Worm (Caenorhabditis elegans) whole organism, young adult: ENCODE data around the gene Y38C1BA.1.

Source experiments
- B0336.3 ChIP-seq: fragments of 200-800 bp; sonication (Bioruptor generic); IDR thresholded peaks from 2 replicates; pipeline ENCODE4 v1.3.6; 2022; ENCODE audit warnings: missing genetic modification characterization, missing compliant biosample characterization
- D2030.7 ChIP-seq: fragments of 200-800 bp; sonication (Bioruptor generic); IDR thresholded peaks from 2 replicates; pipeline ENCODE4 v1.3.6; 2022; ENCODE audit warnings: missing genetic modification reagents, missing genetic modification characterization, missing compliant biosample characterization
- F10E7.11 ChIP-seq: sonication (generic microtip); optimal IDR thresholded peaks from 2 replicates; lab custom pipeline; 2017; ENCODE audit warnings: mild to moderate bottlenecking, missing genetic modification characterization, moderate library complexity, missing compliant biosample characterization
- F33H1.4 ChIP-seq: fragments of 200-800 bp; sonication (Bioruptor generic); IDR thresholded peaks from 2 replicates; pipeline ENCODE4 v1.3.6; 2022; ENCODE audit warnings: missing genetic modification reagents, missing genetic modification characterization, missing compliant biosample characterization
- Y79H2A.3 ChIP-seq: fragments of 200-800 bp; sonication (Bioruptor generic); conservative IDR thresholded peaks from 2 replicates; pipeline ENCODE4 v1.3.6; 2022; ENCODE audit warnings: missing genetic modification reagents, missing genetic modification characterization, missing compliant biosample characterization
- Y95B8A.8 ChIP-seq: fragments of 200-800 bp; sonication (Bioruptor generic); IDR thresholded peaks from 2 replicates; pipeline ENCODE4 v1.3.6; 2022; ENCODE audit warnings: missing genetic modification reagents, missing genetic modification characterization, missing compliant biosample characterization
- ama-1 ChIP-seq, 3 experiments: fragments of 150-350 bp in 1 of 3; sonication (generic microtip) in 2 of 3; optimal IDR thresholded peaks; 2 replicates each; lab custom pipeline; 2014 to 2018; ENCODE audit warnings: missing biosample characterization in 2 of 3, missing genetic modification characterization in 2 of 3, missing genetic modification reagents in 2 of 3
- attf-5 ChIP-seq: fragments of 200-800 bp; sonication (Bioruptor generic); optimal IDR thresholded peaks from 2 replicates; lab custom pipeline; 2018; ENCODE audit warnings: mild to moderate bottlenecking, missing genetic modification characterization, missing compliant biosample characterization
- cebp-1 ChIP-seq, 2 experiments: fragments of 200-800 bp in 1 of 2; sonication (Bioruptor generic) in 1 of 2; sonication (generic microtip) in 1 of 2; IDR thresholded peaks in 1 of 2; optimal IDR thresholded peaks in 1 of 2; 2 replicates each; pipeline versions ENCODE4 v1.3.6 to Lab custom; 2017 to 2022; ENCODE audit warnings: missing compliant biosample characterization in 2 of 2, missing genetic modification characterization in 2 of 2, mild to moderate bottlenecking in 1 of 2, missing genetic modification reagents in 1 of 2, moderate library complexity in 1 of 2
- ceh-91 ChIP-seq: fragments of 200-800 bp; sonication (Bioruptor generic); IDR thresholded peaks from 2 replicates; pipeline ENCODE4 v1.3.6; 2022; ENCODE audit warnings: missing genetic modification reagents, missing genetic modification characterization, missing compliant biosample characterization
- chd-7 ChIP-seq: sonication (generic microtip); optimal IDR thresholded peaks from 2 replicates; lab custom pipeline; 2016; ENCODE audit warnings: mild to moderate bottlenecking, missing genetic modification characterization, moderate library complexity, missing compliant biosample characterization
- dox-1 ChIP-seq: fragments of 200-800 bp; sonication (Bioruptor generic); IDR thresholded peaks from 2 replicates; pipeline ENCODE4 v1.3.6; 2022; ENCODE audit warnings: missing genetic modification reagents, missing genetic modification characterization, missing compliant biosample characterization
- dpl-1 ChIP-seq: fragments of 150-350 bp; optimal IDR thresholded peaks from 2 replicates; lab custom pipeline; 2014; ENCODE audit warnings: missing biosample characterization, missing genetic modification reagents, missing genetic modification characterization
- egrh-3 ChIP-seq: fragments of 200-800 bp; sonication (Bioruptor generic); IDR thresholded peaks from 2 replicates; pipeline ENCODE4 v1.3.6; 2022; ENCODE audit warnings: missing genetic modification reagents, missing genetic modification characterization, missing compliant biosample characterization
- ets-4 ChIP-seq: fragments of 200-800 bp; sonication (Bioruptor generic); optimal IDR thresholded peaks from 2 replicates; lab custom pipeline; 2018; ENCODE audit warnings: mild to moderate bottlenecking, missing genetic modification characterization, missing compliant biosample characterization
- fkh-3 ChIP-seq: sonication (generic microtip); optimal IDR thresholded peaks from 2 replicates; lab custom pipeline; 2016; ENCODE audit warnings: mild to moderate bottlenecking, missing genetic modification characterization, missing compliant biosample characterization
- hlh-12 ChIP-seq: sonication (generic microtip); optimal IDR thresholded peaks from 2 replicates; lab custom pipeline; 2016; ENCODE audit warnings: missing genetic modification characterization, missing compliant biosample characterization
- hmg-1.2 ChIP-seq: fragments of 200-800 bp; sonication (Bioruptor generic); IDR thresholded peaks from 2 replicates; pipeline ENCODE4 v1.3.6; 2022; ENCODE audit warnings: missing genetic modification reagents, missing genetic modification characterization, missing compliant biosample characterization
- hmg-20 ChIP-seq: fragments of 200-800 bp; sonication (Bioruptor generic); IDR thresholded peaks from 2 replicates; pipeline ENCODE4 v1.3.6; 2022; ENCODE audit warnings: missing genetic modification reagents, missing genetic modification characterization, missing compliant biosample characterization
- let-526 ChIP-seq: fragments of 200-800 bp; sonication (Bioruptor generic); IDR thresholded peaks from 2 replicates; pipeline ENCODE4 v1.3.6; 2022; ENCODE audit warnings: missing genetic modification reagents, missing genetic modification characterization, missing compliant biosample characterization
- lsl-1 ChIP-seq: fragments of 200-800 bp; sonication (Bioruptor generic); optimal IDR thresholded peaks from 2 replicates; lab custom pipeline; 2018; ENCODE audit warnings: mild to moderate bottlenecking, missing genetic modification characterization, moderate library complexity, missing compliant biosample characterization
- madf-3 ChIP-seq: fragments of 200-800 bp; sonication (Bioruptor generic); IDR thresholded peaks from 2 replicates; pipeline ENCODE4 v1.3.6; 2022; ENCODE audit warnings: missing genetic modification reagents, missing genetic modification characterization, missing compliant biosample characterization
- nhr-179 ChIP-seq: sonication (generic microtip); optimal IDR thresholded peaks from 2 replicates; lab custom pipeline; 2016; ENCODE audit warnings: mild to moderate bottlenecking, missing genetic modification characterization, missing compliant biosample characterization
- nhr-80 ChIP-seq: sonication (generic microtip); optimal IDR thresholded peaks from 2 replicates; lab custom pipeline; 2016; ENCODE audit warnings: missing genetic modification characterization, missing compliant biosample characterization
- nhr-90 ChIP-seq: sonication (generic microtip); optimal IDR thresholded peaks from 2 replicates; lab custom pipeline; 2016; ENCODE audit warnings: missing genotype, mild to moderate bottlenecking, missing genetic modification characterization, missing compliant biosample characterization
- pha-4 ChIP-seq: fragments of 150-350 bp; sonication (generic microtip); optimal IDR thresholded peaks from 2 replicates; lab custom pipeline; 2014; ENCODE audit warnings: missing biosample characterization, missing genetic modification reagents, missing genetic modification characterization
- rcor-1 ChIP-seq: fragments of 200-800 bp; sonication (Bioruptor generic); IDR thresholded peaks from 2 replicates; pipeline ENCODE4 v1.3.6; 2022; ENCODE audit warnings: missing genetic modification reagents, missing genetic modification characterization, missing compliant biosample characterization
- rpc-1 ChIP-seq, 2 experiments: fragments of 150-350 bp in 1 of 2; sonication (generic microtip) in 1 of 2; optimal IDR thresholded peaks; 2 replicates each; lab custom pipeline; 2014 to 2018; ENCODE audit warnings: missing biosample characterization in 1 of 2, missing genetic modification characterization in 1 of 2, missing genetic modification reagents in 1 of 2, missing genotype in 1 of 2
- sdz-38 ChIP-seq: sonication (generic microtip); optimal IDR thresholded peaks from 2 replicates; lab custom pipeline; 2016; ENCODE audit warnings: missing genotype, missing genetic modification characterization, missing compliant biosample characterization
- snpc-1.3 ChIP-seq: sonication (generic microtip); optimal IDR thresholded peaks from 2 replicates; lab custom pipeline; 2017; ENCODE audit warnings: missing genetic modification characterization, mild to moderate bottlenecking, missing compliant biosample characterization, antibody characterized with exemption, moderate library complexity, missing genotype, missing genetic modification reagents; ENCODE audit not compliant: insufficient read depth
- snpc-4 ChIP-seq, 5 experiments: fragments of 150-350 bp in 1 of 5; sonication (generic microtip) in 4 of 5; optimal IDR thresholded peaks; 2 replicates each; lab custom pipeline; 2014 to 2018; ENCODE audit warnings: missing genetic modification characterization in 5 of 5, missing biosample characterization in 3 of 5, antibody characterized with exemption in 2 of 5, mild to moderate bottlenecking in 2 of 5, missing compliant biosample characterization in 2 of 5, missing genotype in 2 of 5, moderate library complexity in 2 of 5, missing genetic modification reagents in 1 of 5
- zfh-2 ChIP-seq: fragments of 200-800 bp; sonication (Bioruptor generic); conservative IDR thresholded peaks from 2 replicates; pipeline ENCODE4 v1.3.6; 2022; ENCODE audit warnings: missing genetic modification reagents, missing genetic modification characterization, missing compliant biosample characterization
- zim-3 ChIP-seq: sonication (generic microtip); optimal IDR thresholded peaks from 2 replicates; lab custom pipeline; 2017; ENCODE audit warnings: mild to moderate bottlenecking, missing genetic modification characterization, moderate library complexity, missing compliant biosample characterization
- ztf-18 ChIP-seq: sonication (generic microtip); optimal IDR thresholded peaks from 2 replicates; lab custom pipeline; 2016; ENCODE audit warnings: missing genotype, mild to moderate bottlenecking, missing genetic modification characterization, missing compliant biosample characterization
- ztf-28 ChIP-seq: fragments of 200-800 bp; sonication (Bioruptor generic); IDR thresholded peaks from 2 replicates; pipeline ENCODE4 v1.3.6; 2022; ENCODE audit warnings: missing genetic modification reagents, missing genetic modification characterization, missing compliant biosample characterization
- ztf-6 ChIP-seq: fragments of 200-800 bp; sonication (Bioruptor generic); IDR thresholded peaks from 2 replicates; pipeline ENCODE4 v1.3.6; 2022; ENCODE audit warnings: missing genetic modification reagents, missing genetic modification characterization, missing compliant biosample characterization

Gene Y38C1BA.1

ce11 chrIV:1803882-1804281 is at the start of gene Y38C1BA.1:
TSS of gene Y38C1BA.1 (minus strand) at chrIV:1803982.
- TF ChIP-seq zfh-2 (GFP tag; lab: Robert Waterston, UW) (no peak), nhr-179 (tag; lab: Kevin White, UChicago) (no peak), rpc-1 (optimal IDR thresholded peaks at IDR 0.05; lab: Kevin White, UChicago) (no peak), rpc-1 (tag; optimal IDR thresholded peaks at IDR 0.05; lab: Kevin White, UChicago) (no peak), ztf-28 (GFP tag; lab: Robert Waterston, UW) (no peak), dpl-1 (GFP tag; lab: Kevin White, UChicago) (no peak), ztf-18 (tag; lab: Kevin White, UChicago) (no peak), cebp-1 (GFP tag; IDR thresholded peaks at IDR 0.05; lab: Robert Waterston, UW) (no peak), cebp-1 (tag; optimal IDR thresholded peaks at IDR 0.05; lab: Kevin White, UChicago) (no peak), snpc-1.3 (tag; lab: Kevin White, UChicago) (no peak), let-526 (GFP tag; lab: Robert Waterston, UW) (no peak)

ce11 chrIV:1847912-1848311 is 44.1 kb upstream of the Y38C1BA.1 start, which contains the start of gene egl-4:
TSS of gene egl-4 (plus strand) at chrIV:1848071.
- TF ChIP-seq egrh-3 (GFP tag; lab: Robert Waterston, UW) = peak; percentile 66; the same call in 1 of the 2 replicates
- TF ChIP-seq lsl-1 (GFP tag; lab: Kevin White, UChicago) = no peak
- peak; percentile 84 for TF ChIP-seq zfh-2 (GFP tag; lab: Robert Waterston, UW)

ce11 chrIV:1846451-1846850 is 42.7 kb upstream of the Y38C1BA.1 start:
- TF ChIP-seq snpc-4 (GFP tag; optimal IDR thresholded peaks at IDR 0.05; lab: Kevin White, UChicago) (no peak), snpc-4 (tag; optimal IDR thresholded peaks at IDR 0.05; lab: Kevin White, UChicago) (no peak), ceh-91 (GFP tag; lab: Robert Waterston, UW) (no peak), madf-3 (GFP tag; lab: Robert Waterston, UW) (no peak)
- TF ChIP-seq, all 124 proteins: peak for 0

- TF ChIP-seq nhr-179 (tag; lab: Kevin White, UChicago) = no peak
- no peak for TF ChIP-seq fkh-3 (tag; lab: Kevin White, UChicago)
- TF ChIP-seq attf-5 = peak; percentile 26
- no peak for TF ChIP-seq F33H1.4 (GFP tag; lab: Robert Waterston, UW)
- TF ChIP-seq dox-1 (GFP tag; lab: Robert Waterston, UW) = peak; percentile 53
- no peak for TF ChIP-seq egrh-3 (GFP tag; lab: Robert Waterston, UW)
- TF ChIP-seq sdz-38 (tag; lab: Kevin White, UChicago) = no peak
- no peak for TF ChIP-seq chd-7 (tag; lab: Kevin White, UChicago)
- TF ChIP-seq zim-3 (tag; lab: Kevin White, UChicago) = no peak
- peak; percentile 8; the same call in 1 of the 2 replicates for TF ChIP-seq hmg-1.2 (GFP tag; lab: Robert Waterston, UW)
- no peak for TF ChIP-seq cebp-1 (GFP tag; IDR thresholded peaks at IDR 0.05; lab: Robert Waterston, UW)
- peak; percentile 43 for TF ChIP-seq cebp-1 (tag; optimal IDR thresholded peaks at IDR 0.05; lab: Kevin White, UChicago)
- TF ChIP-seq hlh-12 = no peak
- no peak for TF ChIP-seq ztf-6 (GFP tag; lab: Robert Waterston, UW)
- TF ChIP-seq nhr-80 (tag; lab: Kevin White, UChicago) = peak; percentile 91
- no peak for TF ChIP-seq Y79H2A.3
- no peak for TF ChIP-seq rcor-1 (GFP tag; lab: Robert Waterston, UW)
- TF ChIP-seq ets-4 (GFP tag; lab: Kevin White, UChicago) = peak; percentile 47
- TF ChIP-seq B0336.3 (GFP tag; lab: Robert Waterston, UW) = no peak
- no peak for TF ChIP-seq ama-1 (optimal IDR thresholded peaks at IDR 0.05; lab: Kevin White, UChicago)
- no peak for TF ChIP-seq ama-1 (GFP tag; optimal IDR thresholded peaks at IDR 0.05; lab: Kevin White, UChicago)
- TF ChIP-seq Y95B8A.8 (GFP tag; lab: Robert Waterston, UW) = no peak
- peak; percentile 34 for TF ChIP-seq nhr-90 (tag; lab: Kevin White, UChicago)
- TF ChIP-seq D2030.7 = no peak
- TF ChIP-seq zfh-2 (GFP tag; lab: Robert Waterston, UW) = peak; percentile 66
- TF ChIP-seq pha-4 = no peak
- no peak for TF ChIP-seq hmg-20 (GFP tag; lab: Robert Waterston, UW)
- TF ChIP-seq F10E7.11 (tag; lab: Kevin White, UChicago) = no peak
These were observed 41.3 kb upstream of the Y38C1BA.1 start for ce11 chrIV:1845061-1845460.
